Worm (Caenorhabditis elegans): Measurements from ENCODE around the gene sfxn-5.

ce11 chrII:8065985-8066384 is 38.9 kb downstream of the sfxn-5 start, which contains the start of gene pdha-1:
- no peak for TF ChIP-seq elt-3 (tag; optimal IDR thresholded peaks at IDR 0.05)
- TF ChIP-seq aly-2 (tag; optimal IDR thresholded peaks at IDR 0.05): no peak
- TF ChIP-seq ceh-16 (tag; optimal IDR thresholded peaks at IDR 0.05): no peak
- no peak for TF ChIP-seq blmp-1 (tag; optimal IDR thresholded peaks at IDR 0.05; ENCODE audit: insufficient read depth)
- no peak for TF ChIP-seq ztf-4 (tag; optimal IDR thresholded peaks at IDR 0.05)
- no peak for TF ChIP-seq nhr-21 (tag; optimal IDR thresholded peaks at IDR 0.05)
- TF ChIP-seq lin-39 (tag; optimal IDR thresholded peaks at IDR 0.05): no peak
- TF ChIP-seq nhr-237 (tag; optimal IDR thresholded peaks at IDR 0.05): no peak
- TF ChIP-seq sma-3 (GFP tag; optimal IDR thresholded peaks at IDR 0.05): no peak
- no peak for TF ChIP-seq lin-13 (GFP tag; optimal IDR thresholded peaks at IDR 0.05)
- no peak for TF ChIP-seq unc-62 (GFP tag; optimal IDR thresholded peaks at IDR 0.05)
- no peak for TF ChIP-seq unc-39 (tag; optimal IDR thresholded peaks at IDR 0.05)
